Worm (Caenorhabditis elegans) whole organism, L3 larva: ENCODE measurements around the gene pho-4.

Source experiments
- R02D3.7 ChIP-seq: fragments of 150-350 bp; optimal IDR thresholded peaks from 2 replicates; lab custom pipeline; 2014; ENCODE audit warnings: missing biosample characterization, missing genetic modification characterization
- elt-1 ChIP-seq: fragments of 150-350 bp; optimal IDR thresholded peaks from 2 replicates; lab custom pipeline; 2014; ENCODE audit warnings: missing biosample characterization, missing genetic modification characterization
- fkh-10 ChIP-seq: sonication (generic microtip); optimal IDR thresholded peaks from 2 replicates; lab custom pipeline; 2017; ENCODE audit warnings: missing biosample characterization, missing genetic modification reagents, missing genetic modification characterization
- nhr-237 ChIP-seq: fragments of 150-350 bp; optimal IDR thresholded peaks from 2 replicates; lab custom pipeline; 2014; ENCODE audit warnings: missing biosample characterization, missing genetic modification characterization
- nhr-28 ChIP-seq: fragments of 150-350 bp; optimal IDR thresholded peaks from 2 replicates; lab custom pipeline; 2014; ENCODE audit warnings: missing biosample characterization, missing genetic modification characterization
- skn-1 ChIP-seq: fragments of 150-350 bp; optimal IDR thresholded peaks from 2 replicates; lab custom pipeline; 2014; ENCODE audit warnings: missing biosample characterization, missing genetic modification characterization
- snpc-4 ChIP-seq: fragments of 150-350 bp; optimal IDR thresholded peaks from 2 replicates; lab custom pipeline; 2014; ENCODE audit warnings: missing biosample characterization, missing genetic modification characterization
- tbx-2 ChIP-seq: sonication (generic microtip); optimal IDR thresholded peaks from 2 replicates; lab custom pipeline; 2016; ENCODE audit warnings: mild to moderate bottlenecking, missing genetic modification characterization, missing compliant biosample characterization
- unc-39 ChIP-seq: sonication (generic microtip); optimal IDR thresholded peaks from 4 replicates; lab custom pipeline; 2017; ENCODE audit warnings: missing biosample characterization, missing genetic modification characterization
- unc-62 ChIP-seq: fragments of 150-350 bp; sonication (generic microtip); optimal IDR thresholded peaks from 4 replicates; lab custom pipeline; 2014; ENCODE audit warnings: missing biosample characterization, missing genetic modification reagents, missing genetic modification characterization
- ztf-11 ChIP-seq: fragments of 150-350 bp; optimal IDR thresholded peaks from 2 replicates; lab custom pipeline; 2014; ENCODE audit warnings: missing biosample characterization, missing genetic modification characterization

DNA sequence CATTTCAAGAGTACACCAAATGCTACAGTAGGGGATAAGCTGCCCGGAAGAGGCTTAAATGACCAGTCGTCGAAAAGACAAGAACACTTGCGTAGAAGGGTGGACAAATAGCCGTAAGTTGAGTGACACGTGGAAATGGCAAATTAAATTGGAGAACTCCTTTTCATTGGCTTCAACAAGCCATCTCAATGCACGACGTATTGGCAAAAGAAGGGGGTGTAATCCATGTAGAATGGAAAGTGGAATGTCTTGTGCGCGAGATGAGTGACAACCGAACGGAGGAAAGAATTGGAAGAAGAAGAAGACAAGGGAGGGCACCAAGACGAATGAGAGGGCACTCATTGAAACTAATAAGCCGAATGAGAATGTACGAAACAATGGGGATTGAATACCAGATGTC, 9.6 kb downstream of the pho-4 start:
- TF ChIP-seq unc-39 (no peak), unc-62 (no peak), tbx-2 (tag; lab: Kevin White, UChicago) (no peak), snpc-4 (tag; lab: Kevin White, UChicago) (no peak), R02D3.7 (tag; lab: Kevin White, UChicago) (no peak), nhr-28 (tag; lab: Kevin White, UChicago) (no peak), fkh-10 (no peak), nhr-237 (no peak), ztf-11 (no peak), skn-1 (tag; lab: Kevin White, UChicago) (no peak), elt-1 (tag; lab: Kevin White, UChicago) (no peak)
